Fruit fly (Drosophila melanogaster) whole organism, adult: ENCODE measurements around the gene Fign.

Experiments
- CG14711 ChIP-seq: fragments of 200-800 bp; sonication (Bioruptor generic); optimal IDR thresholded peaks from 2 replicates; lab custom pipeline; 2018; ENCODE audit warnings: missing biosample characterization, mild to moderate bottlenecking, missing genetic modification characterization, moderate library complexity
- toe ChIP-seq: fragments of 200-800 bp; sonication (Bioruptor generic); optimal IDR thresholded peaks from 2 replicates; lab custom pipeline; 2016; ENCODE audit warnings: missing biosample characterization, missing genetic modification characterization

- TF ChIP-seq toe (GFP tag; lab: Kevin White, UChicago) (no peak), CG14711 (tag; lab: Kevin White, UChicago) (no peak)
These were observed 49.5 kb upstream of the Fign start for dm6 chr2L:3369083-3369653.
